Fruit fly (Drosophila melanogaster): ENCODE data around the gene CG2260.
A peak's percentile ranks its signal among the peaks of the same experiment; 100 is the strongest.

The CG2260 gene

DNA sequence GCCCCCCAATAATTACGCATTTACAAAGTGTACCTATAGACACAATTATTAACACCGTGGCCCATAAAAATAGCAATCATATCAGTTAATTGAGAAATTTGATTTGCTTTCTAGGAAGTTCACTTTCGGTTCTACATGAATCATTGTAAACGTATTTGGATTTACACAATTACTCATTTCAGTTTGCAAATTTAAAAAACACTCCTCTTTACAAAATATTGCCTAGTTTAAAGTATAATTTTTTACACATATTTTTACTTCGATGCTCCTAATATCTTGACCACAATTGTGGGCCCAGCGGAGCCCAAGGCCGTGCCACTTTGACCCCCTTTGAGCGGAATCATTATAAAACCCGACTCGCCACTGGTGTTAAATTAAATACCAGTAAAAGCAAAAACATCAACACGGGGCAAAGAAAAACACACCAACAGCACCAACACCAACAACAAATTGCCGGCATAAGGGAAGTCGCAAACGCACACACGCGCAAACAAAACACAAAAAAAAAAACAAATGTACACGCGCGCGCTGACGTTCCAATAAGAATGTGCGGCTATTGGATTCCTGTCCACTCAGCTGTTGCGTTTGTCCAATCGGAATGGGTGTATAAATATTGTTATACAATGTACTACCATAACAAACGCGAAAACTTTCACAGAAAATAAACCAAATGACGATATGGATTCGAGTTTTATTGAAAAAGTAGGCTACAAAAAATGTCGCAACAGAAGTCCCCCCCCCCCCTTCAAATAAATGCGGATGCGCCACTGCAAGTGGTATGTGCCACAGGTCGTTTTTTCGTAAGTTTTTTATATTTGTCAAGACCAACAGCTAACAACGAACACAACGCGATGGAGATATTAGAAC, 6.2 kb downstream of the CG2260 start (continued):
- TF ChIP-seq sna (GFP tag; IDR thresholded peaks at IDR 0.05; ENCODE audit: partially characterized antibody) (no peak), CG10321 (GFP tag; IDR thresholded peaks at IDR 0.05) (no peak), kay (GFP tag; optimal IDR thresholded peaks at IDR 0.05) (no peak), CG4707 (GFP tag; optimal IDR thresholded peaks at IDR 0.05) (no peak), ac (GFP tag; optimal IDR thresholded peaks at IDR 0.05) (no peak), Hr51 (GFP tag; optimal IDR thresholded peaks at IDR 0.05) (peak; percentile 15 to 77), sug (tag; optimal IDR thresholded peaks at IDR 0.05) (peak; percentile 75), ftz-f1 (GFP tag; optimal IDR thresholded peaks at IDR 0.05) (peak; percentile 65), sd (tag; optimal IDR thresholded peaks at IDR 0.05) (peak; percentile 41), CG17568 (GFP tag; optimal IDR thresholded peaks at IDR 0.05) (peak; percentile 57), gsb-n (tag; optimal IDR thresholded peaks at IDR 0.05) (no peak), grn (GFP tag; optimal IDR thresholded peaks at IDR 0.05) (no peak), pfk (GFP tag; optimal IDR thresholded peaks at IDR 0.05) (no peak), CG6791 (GFP tag; IDR thresholded peaks at IDR 0.05; ENCODE audit: partially characterized antibody) (no peak), CG2889 (GFP tag; IDR thresholded peaks at IDR 0.05) (peak; percentile 36; the same call in 1 of the 3 replicates), Atf-2 (GFP tag; optimal IDR thresholded peaks at IDR 0.05) (peak; percentile 25), CoRest (tag; optimal IDR thresholded peaks at IDR 0.05) (peak; percentile 73), CG13775 (GFP tag; optimal IDR thresholded peaks at IDR 0.05) (peak; percentile 52), Chrac-16 (GFP tag; optimal IDR thresholded peaks at IDR 0.05) (peak; percentile 47), gcm (GFP tag; optimal IDR thresholded peaks at IDR 0.05) (peak; percentile 26), CG6683 (GFP tag; optimal IDR thresholded peaks at IDR 0.05) (no peak), E2f2 (GFP tag; IDR thresholded peaks at IDR 0.05) (peak; percentile 38; the same call in 1 of the 2 replicates), ewg (GFP tag; optimal IDR thresholded peaks at IDR 0.05) (no peak), Fer1 (GFP tag; optimal IDR thresholded peaks at IDR 0.05) (peak; percentile 81), Rfx (GFP tag; IDR thresholded peaks at IDR 0.05) (peak; percentile 74), stc (GFP tag; IDR thresholded peaks at IDR 0.05) (peak; percentile 67), C15 (GFP tag; IDR thresholded peaks at IDR 0.05) (no peak), hth (optimal IDR thresholded peaks at IDR 0.05) (no peak), Dbx (GFP tag; IDR thresholded peaks at IDR 0.05) (peak; percentile 55; the same call in 1 of the 3 replicates), CG13296 (GFP tag; optimal IDR thresholded peaks at IDR 0.05) (peak; percentile 78), CG3065 (GFP tag; optimal IDR thresholded peaks at IDR 0.05) (no peak), tap (tag; optimal IDR thresholded peaks at IDR 0.05) (peak; percentile 67), lola (GFP tag; optimal IDR thresholded peaks at IDR 0.05) (peak in 1 of 3 experiments; percentile 18), CG11398 (GFP tag; optimal IDR thresholded peaks at IDR 0.05) (no peak), CG30403 (GFP tag; optimal IDR thresholded peaks at IDR 0.05) (peak; percentile 57), Camta (GFP tag; optimal IDR thresholded peaks at IDR 0.05) (peak; percentile 11), Myb (GFP tag; optimal IDR thresholded peaks at IDR 0.05) (peak; percentile 33), CG3407 (GFP tag; optimal IDR thresholded peaks at IDR 0.05) (no peak), CG9215 (GFP tag; IDR thresholded peaks at IDR 0.05) (peak; percentile 30; the same call in 1 of the 2 replicates), Bdp1 (GFP tag; optimal IDR thresholded peaks at IDR 0.05) (peak; percentile 28), unc-4 (GFP tag; IDR thresholded peaks at IDR 0.05; ENCODE audit: partially characterized antibody) (no peak), fd102C (GFP tag; optimal IDR thresholded peaks at IDR 0.05) (no peak), inv (GFP tag; IDR thresholded peaks at IDR 0.05; ENCODE audit: partially characterized antibody) (no peak), Sox100B (GFP tag; optimal IDR thresholded peaks at IDR 0.05) (peak; percentile 61), D (optimal IDR thresholded peaks at IDR 0.05) (no peak), D (GFP tag; optimal IDR thresholded peaks at IDR 0.05) (peak; percentile 21), Dip2 (GFP tag; IDR thresholded peaks at IDR 0.05) (no peak), CG1233 (GFP tag; optimal IDR thresholded peaks at IDR 0.05) (peak; percentile 49)

Measured in whole organism, embryonic.